Worm (Caenorhabditis elegans) whole organism, late embryonic: ENCODE measurements around the gene H20E11.2.

ENCODE experiments used
- C08G9.2 ChIP-seq: sonication (generic microtip); optimal IDR thresholded peaks from 2 replicates; lab custom pipeline; 2016; ENCODE audit warnings: mild to moderate bottlenecking, missing genetic modification characterization, moderate library complexity, missing compliant biosample characterization
- C38D4.7 ChIP-seq: fragments of 200-800 bp; sonication (Bioruptor generic); optimal IDR thresholded peaks from 2 replicates; lab custom pipeline; 2018; ENCODE audit warnings: mild to moderate bottlenecking, missing genetic modification characterization, moderate library complexity, missing compliant biosample characterization
- K09A11.1 ChIP-seq: sonication (generic microtip); optimal IDR thresholded peaks from 2 replicates; lab custom pipeline; 2017; ENCODE audit warnings: antibody characterized with exemption, mild to moderate bottlenecking, missing genetic modification characterization, missing compliant biosample characterization; ENCODE audit not compliant: insufficient read depth
- Y22D7AL.16 ChIP-seq: sonication (generic microtip); optimal IDR thresholded peaks from 2 replicates; lab custom pipeline; 2016; ENCODE audit warnings: missing genetic modification characterization, missing compliant biosample characterization
- ama-1 ChIP-seq: fragments of 150-350 bp; optimal IDR thresholded peaks from 2 replicates; lab custom pipeline; 2014
- ceh-18 ChIP-seq: sonication (generic microtip); optimal IDR thresholded peaks from 2 replicates; lab custom pipeline; 2016; ENCODE audit warnings: missing genetic modification characterization, missing compliant biosample characterization
- ceh-31 ChIP-seq: sonication (generic microtip); optimal IDR thresholded peaks from 2 replicates; lab custom pipeline; 2016; ENCODE audit warnings: missing genetic modification characterization, missing compliant biosample characterization
- ceh-45 ChIP-seq: fragments of 200-800 bp; sonication (Bioruptor generic); IDR thresholded peaks from 2 replicates; pipeline ENCODE4 v1.3.6; 2022; ENCODE audit warnings: missing genetic modification reagents, missing genetic modification characterization, missing compliant biosample characterization
- ceh-48 ChIP-seq: sonication (generic microtip); optimal IDR thresholded peaks from 2 replicates; lab custom pipeline; 2016; ENCODE audit warnings: missing genetic modification characterization, inconsistent platforms, missing compliant biosample characterization
- ceh-6 ChIP-seq: fragments of 200-800 bp; sonication (Bioruptor generic); optimal IDR thresholded peaks from 2 replicates; lab custom pipeline; 2018; ENCODE audit warnings: mild to moderate bottlenecking, missing genetic modification characterization, missing compliant biosample characterization
- che-1 ChIP-seq: sonication (generic microtip); optimal IDR thresholded peaks from 2 replicates; lab custom pipeline; 2016; ENCODE audit warnings: mild to moderate bottlenecking, missing genetic modification characterization, missing compliant biosample characterization
- dmd-4 ChIP-seq: sonication (generic microtip); optimal IDR thresholded peaks from 2 replicates; lab custom pipeline; 2016; ENCODE audit warnings: borderline replicate concordance, missing genetic modification characterization, missing compliant biosample characterization
- dve-1 ChIP-seq: sonication (generic microtip); optimal IDR thresholded peaks from 2 replicates; lab custom pipeline; 2017; ENCODE audit warnings: antibody characterized with exemption, mild to moderate bottlenecking, missing genetic modification characterization, missing compliant biosample characterization
- fax-1 ChIP-seq: sonication (generic microtip); optimal IDR thresholded peaks from 2 replicates; lab custom pipeline; 2016; ENCODE audit warnings: missing genotype, missing genetic modification characterization, missing compliant biosample characterization
- fkh-10 ChIP-seq: fragments of 150-350 bp; optimal IDR thresholded peaks from 2 replicates; lab custom pipeline; 2014; ENCODE audit warnings: missing biosample characterization, missing genetic modification reagents, missing genetic modification characterization
- gmeb-2 ChIP-seq: sonication (generic microtip); optimal IDR thresholded peaks from 2 replicates; lab custom pipeline; 2016; ENCODE audit warnings: missing genetic modification characterization, inconsistent platforms, missing compliant biosample characterization
- hlh-13 ChIP-seq: fragments of 200-800 bp; sonication (Bioruptor generic); optimal IDR thresholded peaks from 2 replicates; lab custom pipeline; 2018; ENCODE audit warnings: mild to moderate bottlenecking, missing genetic modification characterization, missing compliant biosample characterization
- hlh-6 ChIP-seq: sonication (generic microtip); optimal IDR thresholded peaks from 2 replicates; lab custom pipeline; 2016; ENCODE audit warnings: missing genotype, missing genetic modification characterization, missing compliant biosample characterization
- mec-3 ChIP-seq: sonication (generic microtip); optimal IDR thresholded peaks from 2 replicates; lab custom pipeline; 2016; ENCODE audit warnings: borderline replicate concordance, missing genetic modification characterization, missing compliant biosample characterization
- nfya-1 ChIP-seq: sonication (generic microtip); optimal IDR thresholded peaks from 2 replicates; lab custom pipeline; 2017; ENCODE audit warnings: missing genetic modification characterization, mild to moderate bottlenecking, missing compliant biosample characterization, antibody characterized with exemption, moderate library complexity
- nhr-232 ChIP-seq: sonication (generic microtip); optimal IDR thresholded peaks from 2 replicates; lab custom pipeline; 2016; ENCODE audit warnings: missing genetic modification characterization, missing compliant biosample characterization
- odd-2 ChIP-seq: sonication (generic microtip); optimal IDR thresholded peaks from 2 replicates; lab custom pipeline; 2017; ENCODE audit warnings: antibody characterized with exemption, mild to moderate bottlenecking, missing genetic modification characterization, missing compliant biosample characterization
- pag-3 ChIP-seq: sonication (generic microtip); optimal IDR thresholded peaks from 2 replicates; lab custom pipeline; 2016; ENCODE audit warnings: missing compliant biosample characterization, missing genetic modification characterization, borderline replicate concordance
- pha-2 ChIP-seq: sonication (generic microtip); optimal IDR thresholded peaks from 2 replicates; lab custom pipeline; 2017; ENCODE audit warnings: mild to moderate bottlenecking, missing genetic modification characterization, missing compliant biosample characterization
- pqm-1 ChIP-seq: sonication (generic microtip); optimal IDR thresholded peaks from 2 replicates; lab custom pipeline; 2016; ENCODE audit warnings: missing genetic modification characterization, missing compliant biosample characterization
- pros-1 ChIP-seq: fragments of 150-350 bp; optimal IDR thresholded peaks from 2 replicates; lab custom pipeline; 2014; ENCODE audit warnings: missing biosample characterization, missing genetic modification reagents, missing genetic modification characterization
- rnt-1 ChIP-seq: sonication (generic microtip); optimal IDR thresholded peaks from 2 replicates; lab custom pipeline; 2016; ENCODE audit warnings: missing genetic modification characterization, missing compliant biosample characterization
- sdc-2 ChIP-seq: sonication (generic microtip); optimal IDR thresholded peaks from 2 replicates; lab custom pipeline; 2016; ENCODE audit warnings: missing genotype, missing genetic modification characterization, missing compliant biosample characterization
- sox-2 ChIP-seq: fragments of 200-800 bp; sonication (Bioruptor generic); IDR thresholded peaks from 2 replicates; pipeline ENCODE4 v1.3.6; 2022; ENCODE audit warnings: missing genetic modification reagents, missing genetic modification characterization, missing compliant biosample characterization
- sox-4 ChIP-seq: sonication (generic microtip); optimal IDR thresholded peaks from 2 replicates; lab custom pipeline; 2017; ENCODE audit warnings: mild to moderate bottlenecking, missing genetic modification characterization, inconsistent platforms, missing compliant biosample characterization
- syd-9 ChIP-seq: sonication (generic microtip); optimal IDR thresholded peaks from 2 replicates; lab custom pipeline; 2016; ENCODE audit warnings: mild to moderate bottlenecking, missing genetic modification characterization, moderate library complexity, missing compliant biosample characterization
- ttx-3 ChIP-seq: sonication (generic microtip); optimal IDR thresholded peaks from 2 replicates; lab custom pipeline; 2016; ENCODE audit warnings: missing genetic modification reagents, missing genetic modification characterization, missing compliant biosample characterization
- unc-3 ChIP-seq, 2 experiments: fragments of 200-800 bp in 1 of 2; sonication (Bioruptor generic) in 1 of 2; sonication (generic microtip) in 1 of 2; conservative IDR thresholded peaks in 1 of 2; optimal IDR thresholded peaks in 1 of 2; 2 replicates each; pipeline versions ENCODE4 v1.3.6 to Lab custom; 2016 to 2022; ENCODE audit warnings: missing compliant biosample characterization in 2 of 2, missing genetic modification characterization in 2 of 2, missing genetic modification reagents in 1 of 2
- unc-42 ChIP-seq: sonication (generic microtip); optimal IDR thresholded peaks from 2 replicates; lab custom pipeline; 2016; ENCODE audit warnings: missing genotype, missing genetic modification characterization, missing compliant biosample characterization
- unc-55 ChIP-seq: sonication (generic microtip); optimal IDR thresholded peaks from 2 replicates; lab custom pipeline; 2017; ENCODE audit warnings: missing biosample characterization, missing genetic modification reagents, missing genetic modification characterization
- unc-86 ChIP-seq: sonication (generic microtip); optimal IDR thresholded peaks from 2 replicates; lab custom pipeline; 2016; ENCODE audit warnings: missing genetic modification characterization, missing compliant biosample characterization

H20E11.2 gene

DNA sequence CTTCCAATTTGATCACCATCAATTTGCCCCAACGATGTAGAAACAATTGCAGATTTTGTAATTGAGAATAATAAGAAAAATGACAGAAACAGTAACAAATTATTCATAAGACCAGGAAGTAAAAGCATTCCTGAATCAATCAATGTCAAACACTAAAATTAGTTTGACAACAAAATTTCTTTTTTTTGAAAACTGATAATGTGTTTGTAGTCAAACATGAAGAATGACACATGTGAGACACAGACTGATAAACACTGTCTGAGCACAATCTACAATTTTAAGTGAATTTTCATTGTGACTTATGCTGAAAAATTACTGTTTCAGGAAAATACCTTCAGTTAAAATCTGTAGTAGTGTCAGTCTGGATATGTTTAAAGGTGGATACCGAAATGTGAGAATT is 25.4 kb upstream of the H20E11.2 start, which contains the start of the genes cest-4 and C17H12.11:
Gene cest-4, minus strand, starts transcription at position 206 of the 400 bp plus-strand sequence.
Gene C17H12.11, plus strand, starts transcription at position 256 of the 400 bp plus-strand sequence.
- TF ChIP-seq che-1 = no peak
- TF ChIP-seq, all 69 proteins: peak for 0

DNA sequence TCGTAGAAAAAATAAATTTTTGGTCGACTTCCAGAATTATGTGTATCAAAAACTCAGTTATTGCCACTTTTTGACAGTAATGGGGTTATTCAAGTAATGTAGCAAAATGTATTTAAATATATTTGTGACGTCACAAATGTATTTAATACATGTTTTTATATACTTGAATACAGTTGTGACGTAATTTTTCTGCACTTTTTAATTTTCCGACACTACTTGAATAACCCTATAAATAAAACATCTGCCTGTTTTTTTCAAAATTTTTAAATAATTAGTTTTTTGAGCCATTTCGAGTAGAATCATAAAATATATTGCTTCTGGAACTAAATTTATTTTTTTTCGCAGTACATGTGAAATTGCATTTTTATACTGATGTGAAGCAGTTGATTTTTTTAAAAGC is 24.3 kb upstream of the H20E11.2 start:
- TF ChIP-seq sdc-2 (tag; lab: Kevin White, UChicago) (no peak), pha-2 (tag; lab: Kevin White, UChicago) (no peak), unc-3 (GFP tag; conservative IDR thresholded peaks at IDR 0.05; lab: Robert Waterston, UW) (no peak), unc-3 (tag; optimal IDR thresholded peaks at IDR 0.05; lab: Kevin White, UChicago) (no peak), K09A11.1 (tag; lab: Kevin White, UChicago) (no peak), hlh-13 (GFP tag; lab: Kevin White, UChicago) (no peak)

DNA sequence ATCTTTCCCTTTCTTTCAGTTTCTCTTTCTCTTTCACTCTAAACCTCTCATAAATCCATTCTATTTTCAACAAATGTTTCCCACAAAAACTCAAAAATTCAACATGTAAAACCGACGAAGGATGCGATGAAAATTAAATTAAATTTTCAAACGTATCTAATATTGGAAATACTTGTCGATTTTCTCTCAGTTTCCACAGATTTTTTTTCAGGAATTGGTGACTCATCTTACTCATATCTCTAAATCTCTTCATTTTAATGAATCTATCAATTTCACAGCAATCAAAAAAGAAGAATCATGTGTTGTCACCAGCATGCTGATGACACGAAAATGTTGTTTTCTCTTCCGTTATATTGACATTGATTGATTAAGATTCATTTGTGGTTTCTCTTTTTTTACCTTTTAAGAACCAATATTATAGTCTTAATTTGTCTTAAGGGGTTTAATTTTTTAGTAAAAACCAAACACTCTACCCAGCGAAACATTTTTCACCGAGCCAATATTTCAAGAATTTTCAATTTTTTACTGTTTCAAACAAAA is 23.7 kb upstream of the H20E11.2 start:
- TF ChIP-seq rnt-1 (tag; lab: Kevin White, UChicago) (peak; percentile 0), gmeb-2 (tag; lab: Kevin White, UChicago) (no peak)

DNA sequence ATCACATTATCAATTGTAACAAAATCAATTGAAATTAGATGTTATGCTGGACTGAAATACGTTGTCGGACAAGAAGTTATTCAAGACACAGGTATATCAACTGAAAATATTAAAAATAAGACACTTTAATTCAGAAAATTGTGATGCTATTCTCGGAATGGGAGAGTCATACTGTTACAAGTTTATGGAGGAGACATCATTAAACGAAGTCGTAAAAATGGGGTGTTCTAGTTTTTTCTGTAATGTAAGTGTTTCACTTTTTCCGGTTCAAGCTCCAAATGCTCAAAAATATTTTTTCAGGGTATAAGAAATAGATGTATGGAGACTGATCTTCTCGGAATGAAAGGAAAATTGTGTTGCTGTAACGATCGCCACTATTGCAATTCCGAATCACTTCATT is 22.8 kb upstream of the H20E11.2 start, which contains the start of gene C17H12.37:
Gene C17H12.37, plus strand, starts transcription at position 301 of the 400 bp plus-strand sequence.
- TF ChIP-seq ceh-45 (GFP tag; lab: Robert Waterston, UW) (no peak), sdc-2 (tag; lab: Kevin White, UChicago) (no peak), dmd-4 (tag; lab: Kevin White, UChicago) (no peak), unc-86 (tag; lab: Kevin White, UChicago) (no peak), K09A11.1 (tag; lab: Kevin White, UChicago) (no peak), ceh-6 (GFP tag; lab: Kevin White, UChicago) (no peak), odd-2 (tag; lab: Kevin White, UChicago) (no peak), Y22D7AL.16 (tag; lab: Kevin White, UChicago) (no peak), pag-3 (tag; lab: Kevin White, UChicago) (no peak), syd-9 (no peak), nfya-1 (tag; lab: Kevin White, UChicago) (no peak), sox-2 (GFP tag; lab: Robert Waterston, UW) (no peak), mec-3 (tag; lab: Kevin White, UChicago) (no peak), hlh-6 (no peak), nhr-232 (tag; lab: Kevin White, UChicago) (no peak), pha-2 (tag; lab: Kevin White, UChicago) (no peak), C38D4.7 (no peak)

DNA sequence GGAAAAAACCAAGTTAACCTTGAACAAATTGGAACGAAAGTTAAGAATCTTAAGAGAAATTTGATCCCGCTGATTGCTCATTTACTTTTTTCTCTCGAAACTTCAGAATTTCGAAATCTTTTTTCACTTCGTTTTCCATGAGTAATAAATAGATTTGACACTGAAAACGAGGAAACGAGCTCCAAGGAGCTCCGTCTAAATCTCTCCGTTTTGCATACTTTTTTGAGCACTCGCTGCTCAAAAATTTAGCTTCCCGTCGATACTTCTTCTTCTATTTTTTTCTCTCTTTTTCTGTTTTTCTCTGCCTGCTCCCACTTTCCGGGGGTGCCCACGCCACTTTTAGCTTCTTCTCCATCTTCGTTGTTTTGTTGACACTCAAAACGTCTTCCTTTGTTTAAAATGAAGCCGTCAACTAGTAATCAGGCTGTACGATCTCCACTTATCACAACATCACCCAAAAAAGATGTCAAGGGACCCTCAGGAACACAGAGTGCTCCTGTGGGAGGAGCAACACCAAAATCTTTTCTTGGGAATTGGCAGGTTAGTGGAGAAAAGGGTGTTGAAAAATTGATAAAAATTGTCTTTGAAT is 21.0 kb upstream of the H20E11.2 start, which contains the start of gene C17H12.10:
Gene C17H12.10, plus strand, starts transcription at position 325 of the 589 bp plus-strand sequence.
- TF ChIP-seq fax-1 (tag; lab: Kevin White, UChicago) (no peak), nhr-232 (tag; lab: Kevin White, UChicago) (no peak), rnt-1 (tag; lab: Kevin White, UChicago) (no peak), ceh-18 (tag; lab: Kevin White, UChicago) (peak; percentile 15), ceh-45 (GFP tag; lab: Robert Waterston, UW) (no peak), nfya-1 (tag; lab: Kevin White, UChicago) (no peak), dve-1 (tag; lab: Kevin White, UChicago) (no peak), ceh-31 (tag; lab: Kevin White, UChicago) (peak; percentile 13), fkh-10 (GFP tag; lab: Kevin White, UChicago) (no peak), K09A11.1 (tag; lab: Kevin White, UChicago) (no peak), pros-1 (tag; lab: Kevin White, UChicago) (no peak), odd-2 (tag; lab: Kevin White, UChicago) (no peak), ceh-48 (no peak), ttx-3 (tag; lab: Kevin White, UChicago) (no peak), unc-42 (tag; lab: Kevin White, UChicago) (peak; percentile 86), unc-86 (tag; lab: Kevin White, UChicago) (no peak), C08G9.2 (tag; lab: Kevin White, UChicago) (no peak), pqm-1 (tag; lab: Kevin White, UChicago) (no peak), syd-9 (no peak), unc-55 (GFP tag; lab: Kevin White, UChicago) (no peak), mec-3 (tag; lab: Kevin White, UChicago) (no peak), sox-4 (tag; lab: Kevin White, UChicago) (no peak), pag-3 (tag; lab: Kevin White, UChicago) (no peak), che-1 (no peak), ama-1 (no peak)
